Worm (Caenorhabditis elegans): Measurements from ENCODE around the gene C06H2.7.

ce11 chrV:11161791-11162190 is 17.2 kb upstream of the C06H2.7 start, which contains the start of gene srg-41:
- TF ChIP-seq lim-7 (GFP tag; IDR thresholded peaks at IDR 0.05) (no peak), mxl-3 (GFP tag; optimal IDR thresholded peaks at IDR 0.05) (no peak), nhr-76 (tag; optimal IDR thresholded peaks at IDR 0.05) (no peak), fkh-10 (GFP tag; optimal IDR thresholded peaks at IDR 0.05) (no peak), skn-1 (tag; optimal IDR thresholded peaks at IDR 0.05) (no peak), ces-1 (GFP tag; optimal IDR thresholded peaks at IDR 0.05) (no peak), unc-130 (GFP tag; optimal IDR thresholded peaks at IDR 0.05) (no peak), unc-39 (tag; optimal IDR thresholded peaks at IDR 0.05) (no peak), sdz-12 (GFP tag; optimal IDR thresholded peaks at IDR 0.05) (no peak), Y5F2A.4 (GFP tag; optimal IDR thresholded peaks at IDR 0.05) (no peak), lir-3 (tag; optimal IDR thresholded peaks at IDR 0.05) (no peak)

All from whole organism, L4 larva.